Fruit fly (Drosophila melanogaster): ENCODE results near the gene Rad9.

The Rad9 gene

DNA sequence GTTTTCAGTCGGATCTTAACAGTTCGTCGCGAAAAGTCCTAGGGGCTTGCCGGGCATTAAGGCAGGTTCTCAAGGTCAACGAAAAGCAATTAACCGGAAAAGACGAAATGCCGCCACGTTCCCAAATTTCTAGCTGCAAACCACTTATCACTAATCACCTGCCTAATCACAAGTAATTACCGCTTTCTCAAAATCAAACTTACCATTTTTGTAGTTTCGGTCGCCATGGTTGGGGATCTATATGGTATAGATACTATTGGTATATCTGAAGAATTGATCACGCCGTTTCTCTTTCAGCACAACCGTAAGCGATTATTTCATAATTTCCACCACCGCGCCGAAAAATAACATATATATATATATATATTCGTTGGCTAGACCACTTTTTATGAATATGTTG, 26.5 kb downstream of the Rad9 start:
- TF ChIP-seq pan (optimal IDR thresholded peaks at IDR 0.05): peak; percentile 8
- no peak for TF ChIP-seq OdsH (GFP tag; optimal IDR thresholded peaks at IDR 0.05)

DNA sequence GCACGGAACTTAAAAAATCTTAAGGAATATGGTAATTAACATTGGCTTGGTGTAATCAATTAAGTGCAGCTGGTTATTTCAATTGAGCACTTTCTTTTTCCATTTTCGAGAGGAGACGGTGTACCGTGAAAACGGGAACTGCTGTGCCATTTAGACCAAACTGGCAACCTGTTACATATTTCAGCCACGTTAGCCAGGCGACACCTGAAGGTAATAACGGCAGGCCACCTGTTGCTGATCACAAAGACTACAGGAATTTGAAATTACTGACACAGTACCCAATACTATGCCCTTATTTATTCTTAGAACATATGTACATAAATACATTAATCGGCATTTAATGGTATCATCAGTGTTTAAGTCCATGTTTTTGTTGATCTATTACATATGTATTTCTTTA, 30.1 kb downstream of the Rad9 start:
- TF ChIP-seq Hr83 (GFP tag; optimal IDR thresholded peaks at IDR 0.05; ENCODE audit: poor library complexity, severe bottlenecking): no peak
- TF ChIP-seq jim (GFP tag; optimal IDR thresholded peaks at IDR 0.05): no peak
- TF ChIP-seq fru (GFP tag; optimal IDR thresholded peaks at IDR 0.05): no peak
- no peak for TF ChIP-seq Vsx2 (GFP tag; optimal IDR thresholded peaks at IDR 0.05; ENCODE audit: partially characterized antibody)

DNA sequence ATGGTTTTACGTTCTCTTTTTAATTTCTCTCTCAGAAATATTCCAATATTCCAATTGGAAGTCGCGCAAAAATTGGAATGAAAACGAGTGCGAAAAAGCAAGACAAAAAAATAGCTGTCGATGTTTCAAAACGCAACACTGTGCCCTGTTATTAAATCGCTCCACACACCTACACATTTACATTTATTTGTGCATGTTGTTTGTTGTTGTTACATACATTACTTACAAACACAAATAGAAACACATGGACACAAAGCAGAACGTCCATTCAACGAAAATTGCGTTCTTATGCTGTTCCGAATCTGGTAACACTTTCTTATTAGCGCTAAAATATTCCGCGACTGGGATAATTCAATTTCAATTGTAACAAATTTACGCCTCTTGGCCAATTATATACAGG, 31.1 kb downstream of the Rad9 start:
- no peak for TF ChIP-seq Vsx2 (GFP tag; optimal IDR thresholded peaks at IDR 0.05; ENCODE audit: partially characterized antibody)
- no peak for TF ChIP-seq CG32264 (GFP tag; optimal IDR thresholded peaks at IDR 0.05)
- TF ChIP-seq h (GFP tag; optimal IDR thresholded peaks at IDR 0.05): no peak
- TF ChIP-seq HLH106 (tag; optimal IDR thresholded peaks at IDR 0.05): no peak

DNA sequence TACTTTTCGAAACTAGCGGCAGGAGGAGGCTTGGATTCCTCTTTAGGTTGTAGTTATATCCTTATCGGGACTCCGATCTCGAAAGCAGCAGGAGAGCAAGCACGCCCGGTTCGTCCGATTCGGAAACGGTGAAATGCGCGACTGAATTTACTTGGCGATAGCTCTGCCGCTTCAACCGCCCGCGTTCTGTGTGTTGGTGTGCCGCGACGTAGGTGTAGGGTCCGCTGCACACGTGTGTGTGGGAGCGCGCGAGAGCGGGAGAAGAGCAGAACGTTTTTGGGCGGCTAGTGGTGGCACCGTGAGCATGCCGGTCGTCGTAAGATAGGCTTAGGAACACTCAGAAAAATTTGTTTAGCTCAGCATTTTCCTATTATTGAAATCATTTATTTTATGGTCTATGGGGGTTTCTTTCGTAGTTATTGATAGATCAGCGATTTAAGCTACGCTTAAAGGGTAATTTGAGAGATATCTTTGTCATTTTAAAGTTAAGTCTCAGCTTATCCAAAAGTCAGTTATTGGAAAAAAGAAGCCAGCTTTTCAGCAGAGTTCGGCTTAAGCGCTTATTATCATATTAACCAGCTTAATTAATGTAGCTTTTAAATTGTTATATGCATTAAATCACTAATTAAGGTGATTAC, 31.9 kb downstream of the Rad9 start:
- TF ChIP-seq HLH106 (tag; optimal IDR thresholded peaks at IDR 0.05) (peak; percentile 14), h (GFP tag; optimal IDR thresholded peaks at IDR 0.05) (peak; percentile 35), Rel (GFP tag; optimal IDR thresholded peaks at IDR 0.05) (no peak), Rel (tag; optimal IDR thresholded peaks at IDR 0.05) (peak; percentile 43), Hnf4 (GFP tag; optimal IDR thresholded peaks at IDR 0.05) (peak; percentile 24), sage (GFP tag; optimal IDR thresholded peaks at IDR 0.05) (no peak), sv (GFP tag; optimal IDR thresholded peaks at IDR 0.05) (no peak), fru (GFP tag; optimal IDR thresholded peaks at IDR 0.05) (peak; percentile 43), tai (GFP tag; optimal IDR thresholded peaks at IDR 0.05) (peak; percentile 7), br (GFP tag; optimal IDR thresholded peaks at IDR 0.05) (peak; percentile 5), ey (GFP tag; optimal IDR thresholded peaks at IDR 0.05) (peak; percentile 40), jim (GFP tag; optimal IDR thresholded peaks at IDR 0.05) (no peak), GATAd (GFP tag; optimal IDR thresholded peaks at IDR 0.05) (no peak), N (GFP tag; optimal IDR thresholded peaks at IDR 0.05) (peak; percentile 56), Dfd (GFP tag; optimal IDR thresholded peaks at IDR 0.05) (no peak), Myc (optimal IDR thresholded peaks at IDR 0.05) (no peak), Hr83 (GFP tag; optimal IDR thresholded peaks at IDR 0.05; ENCODE audit: poor library complexity, severe bottlenecking) (peak; percentile 83), woc (GFP tag; optimal IDR thresholded peaks at IDR 0.05) (peak; percentile 61), usp (GFP tag; optimal IDR thresholded peaks at IDR 0.05) (no peak), brk (GFP tag; optimal IDR thresholded peaks at IDR 0.05) (no peak), Dif (GFP tag; optimal IDR thresholded peaks at IDR 0.05; ENCODE audit: partially characterized antibody) (peak; percentile 71), foxo (GFP tag; optimal IDR thresholded peaks at IDR 0.05) (peak in 1 of 2 experiments; percentile 18), Sp1 (GFP tag; optimal IDR thresholded peaks at IDR 0.05) (no peak)

DNA sequence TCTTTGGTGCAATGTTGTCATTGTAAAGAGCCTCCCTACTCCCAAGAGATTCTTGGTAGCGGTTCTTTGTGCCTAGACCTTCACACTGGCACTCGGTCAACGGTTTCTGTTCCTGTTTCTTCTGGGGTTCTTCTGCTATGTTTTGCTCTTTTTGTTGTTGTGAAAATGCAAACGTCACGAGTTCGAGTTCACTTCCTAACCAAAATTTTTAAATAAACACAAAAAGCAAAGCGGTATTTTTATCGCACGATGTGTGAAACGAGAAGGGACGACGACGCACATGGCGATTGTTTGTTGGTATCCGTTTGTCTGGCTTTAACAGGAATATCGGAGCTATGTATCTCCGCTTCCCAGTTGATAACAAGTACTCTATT, 32.4 kb downstream of the Rad9 start:
- TF ChIP-seq sage (GFP tag; optimal IDR thresholded peaks at IDR 0.05) (no peak), Vsx2 (GFP tag; optimal IDR thresholded peaks at IDR 0.05; ENCODE audit: partially characterized antibody) (no peak), fru (GFP tag; optimal IDR thresholded peaks at IDR 0.05) (no peak), Mio (GFP tag; optimal IDR thresholded peaks at IDR 0.05) (no peak)

DNA sequence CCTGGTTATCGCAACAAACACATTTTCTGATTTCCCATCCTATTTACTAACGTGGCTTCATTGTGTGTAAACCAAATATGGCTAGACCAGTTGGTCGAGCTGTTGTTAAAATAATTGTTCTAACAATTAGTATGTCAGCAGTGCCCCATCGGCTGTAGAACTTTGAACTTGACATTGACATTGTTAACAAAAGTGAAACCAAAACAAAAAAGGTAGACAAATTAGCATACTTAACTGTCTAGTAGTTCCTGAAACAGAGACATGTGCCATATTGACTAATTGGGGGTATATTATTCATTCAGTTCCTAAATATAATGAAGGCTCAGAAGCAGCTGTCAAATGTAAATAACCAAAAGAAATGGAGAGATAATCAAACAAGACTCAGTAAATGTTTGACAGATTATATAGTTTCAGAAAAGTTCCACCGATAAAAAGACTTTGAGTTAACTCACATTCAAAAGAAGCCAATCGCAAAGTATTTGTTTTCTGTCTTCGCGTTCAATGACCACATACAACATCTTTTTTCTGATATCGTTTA, 34.6 kb downstream of the Rad9 start:
- TF ChIP-seq Jra (GFP tag; optimal IDR thresholded peaks at IDR 0.05) (no peak), N (GFP tag; optimal IDR thresholded peaks at IDR 0.05) (no peak), Abd-B (GFP tag; optimal IDR thresholded peaks at IDR 0.05) (no peak), sage (GFP tag; optimal IDR thresholded peaks at IDR 0.05) (no peak), OdsH (GFP tag; optimal IDR thresholded peaks at IDR 0.05) (no peak), brk (GFP tag; optimal IDR thresholded peaks at IDR 0.05) (no peak), dsf (GFP tag; optimal IDR thresholded peaks at IDR 0.05; ENCODE audit: borderline replicate concordance) (no peak), dl (GFP tag; optimal IDR thresholded peaks at IDR 0.05; ENCODE audit: insufficient read depth in 1 of 2, partially characterized antibody in 2 of 2) (no peak), CG32264 (GFP tag; optimal IDR thresholded peaks at IDR 0.05) (no peak), HLH106 (tag; optimal IDR thresholded peaks at IDR 0.05) (no peak), Mio (GFP tag; optimal IDR thresholded peaks at IDR 0.05) (no peak)
